Fruit fly (Drosophila melanogaster) whole organism, embryonic: Measurements from ENCODE around the gene trr.

Experiments
- Atf6 ChIP-seq: fragments of 200-800 bp; sonication (Bioruptor generic); IDR thresholded peaks from 2 replicates; pipeline ENCODE4 v1.3.6; 2022; ENCODE audit warnings: missing biosample characterization, missing genetic modification characterization
- CG11247 ChIP-seq: fragments of 200-800 bp; sonication (Bioruptor generic); IDR thresholded peaks from 2 replicates; pipeline ENCODE4 v1.3.6; 2022; ENCODE audit warnings: missing biosample characterization, missing genetic modification characterization
- CG11456 ChIP-seq: fragments of 200-800 bp; sonication (Bioruptor generic); IDR thresholded peaks from 3 replicates; pipeline ENCODE4 v1.3.6; 2022; ENCODE audit warnings: missing biosample characterization, missing genetic modification characterization
- CG11723 ChIP-seq: fragments of 200-800 bp; sonication (Bioruptor generic); optimal IDR thresholded peaks from 2 replicates; lab custom pipeline; 2017; ENCODE audit warnings: missing biosample characterization, mild to moderate bottlenecking, missing genetic modification characterization
- CG12104 ChIP-seq: fragments of 200-800 bp; sonication (Bioruptor generic); optimal IDR thresholded peaks from 3 replicates; lab custom pipeline; 2016; ENCODE audit warnings: missing biosample characterization, missing genetic modification characterization
- CG13296 ChIP-seq: fragments of 200-800 bp; sonication (Bioruptor generic); optimal IDR thresholded peaks from 3 replicates; lab custom pipeline; 2018; ENCODE audit warnings: missing biosample characterization, mild to moderate bottlenecking, missing genetic modification characterization
- CG15011 ChIP-seq: fragments of 200-800 bp; sonication (Bioruptor generic); optimal IDR thresholded peaks from 3 replicates; lab custom pipeline; 2018; ENCODE audit warnings: missing biosample characterization, mild to moderate bottlenecking, missing genetic modification characterization
- CG15696 ChIP-seq: fragments of 200-800 bp; sonication (Bioruptor generic); optimal IDR thresholded peaks from 2 replicates; lab custom pipeline; 2019; ENCODE audit warnings: missing biosample characterization, mild to moderate bottlenecking, missing genetic modification characterization, moderate library complexity
- CG16779 ChIP-seq: fragments of 200-800 bp; sonication (Bioruptor generic); IDR thresholded peaks from 2 replicates; pipeline ENCODE4 v1.3.6; 2022; ENCODE audit warnings: missing biosample characterization, missing genetic modification characterization
- CG17802 ChIP-seq: fragments of 200-800 bp; sonication (Bioruptor generic); optimal IDR thresholded peaks from 2 replicates; lab custom pipeline; 2018; ENCODE audit warnings: missing biosample characterization, mild to moderate bottlenecking, missing genetic modification characterization, moderate library complexity
- CG1792 ChIP-seq: fragments of 200-800 bp; sonication (Bioruptor generic); optimal IDR thresholded peaks from 2 replicates; lab custom pipeline; 2016; ENCODE audit warnings: missing biosample characterization, missing genetic modification characterization
- CG18262 ChIP-seq: fragments of 200-800 bp; optimal IDR thresholded peaks from 3 replicates; lab custom pipeline; 2019; ENCODE audit warnings: missing biosample characterization, mild to moderate bottlenecking, missing genetic modification characterization, moderate library complexity
- CG1832 ChIP-seq: fragments of 200-800 bp; sonication (Bioruptor generic); optimal IDR thresholded peaks from 2 replicates; lab custom pipeline; 2017; ENCODE audit warnings: missing biosample characterization, mild to moderate bottlenecking, missing genetic modification characterization, inconsistent platforms
- CG18764 ChIP-seq: fragments of 200-800 bp; sonication (Bioruptor generic); optimal IDR thresholded peaks from 3 replicates; lab custom pipeline; 2016; ENCODE audit warnings: missing biosample characterization, missing genetic modification characterization
- CG2199 ChIP-seq: fragments of 200-800 bp; sonication (Bioruptor generic); IDR thresholded peaks from 3 replicates; pipeline ENCODE4 v1.3.6; 2022; ENCODE audit warnings: missing biosample characterization, missing genetic modification characterization
- CG3065 ChIP-seq: fragments of 200-800 bp; sonication (Bioruptor generic); optimal IDR thresholded peaks from 2 replicates; lab custom pipeline; 2016; ENCODE audit warnings: missing biosample characterization, missing genetic modification characterization
- CG31224 ChIP-seq: fragments of 200-800 bp; sonication (Bioruptor generic); IDR thresholded peaks from 2 replicates; pipeline ENCODE4 v1.3.6; 2022; ENCODE audit warnings: missing biosample characterization, missing genetic modification characterization
- CG4360 ChIP-seq: fragments of 200-800 bp; sonication (Bioruptor generic); IDR thresholded peaks from 2 replicates; pipeline ENCODE4 v1.3.6; 2022; ENCODE audit warnings: missing biosample characterization, missing genetic modification characterization
- CG4707 ChIP-seq: fragments of 200-800 bp; sonication (Bioruptor generic); optimal IDR thresholded peaks from 2 replicates; lab custom pipeline; 2018; ENCODE audit warnings: missing biosample characterization, mild to moderate bottlenecking, missing genetic modification characterization, moderate library complexity
- CG6175 ChIP-seq: fragments of 200-800 bp; sonication (Bioruptor generic); IDR thresholded peaks from 3 replicates; pipeline ENCODE4 v1.3.6; 2022; ENCODE audit warnings: missing biosample characterization, missing genetic modification characterization
- CG6654 ChIP-seq: fragments of 200-800 bp; sonication (Bioruptor generic); optimal IDR thresholded peaks from 2 replicates; lab custom pipeline; 2017; ENCODE audit warnings: missing biosample characterization, mild to moderate bottlenecking, missing genetic modification characterization
- CG6683 ChIP-seq: fragments of 200-800 bp; sonication (Bioruptor generic); optimal IDR thresholded peaks from 2 replicates; lab custom pipeline; 2017; ENCODE audit warnings: missing biosample characterization, mild to moderate bottlenecking, missing genetic modification characterization, missing genetic modification reagents
- CG7556 ChIP-seq: fragments of 200-800 bp; sonication (Bioruptor generic); optimal IDR thresholded peaks from 2 replicates; lab custom pipeline; 2017; ENCODE audit warnings: missing biosample characterization, mild to moderate bottlenecking, missing genetic modification characterization
- CG7786 ChIP-seq: fragments of 200-800 bp; sonication (Bioruptor generic); optimal IDR thresholded peaks from 2 replicates; lab custom pipeline; 2016; ENCODE audit warnings: missing biosample characterization, missing genetic modification characterization
- CG8089 ChIP-seq: fragments of 200-800 bp; sonication (Bioruptor generic); optimal IDR thresholded peaks from 3 replicates; lab custom pipeline; 2016; ENCODE audit warnings: missing biosample characterization, missing genetic modification characterization
- CG8765 ChIP-seq: fragments of 200-800 bp; sonication (Bioruptor generic); IDR thresholded peaks from 2 replicates; pipeline ENCODE4 v1.3.6; 2022; ENCODE audit warnings: missing biosample characterization, missing genetic modification characterization
- CHES-1-like ChIP-seq: fragments of 200-800 bp; sonication (Bioruptor generic); optimal IDR thresholded peaks from 2 replicates; lab custom pipeline; 2016; ENCODE audit warnings: missing biosample characterization, missing genetic modification characterization
- Camta ChIP-seq: fragments of 200-800 bp; sonication (Bioruptor generic); optimal IDR thresholded peaks from 2 replicates; lab custom pipeline; 2016; ENCODE audit warnings: missing biosample characterization, missing genetic modification characterization
- Dip3 ChIP-seq: fragments of 200-800 bp; sonication (Bioruptor generic); optimal IDR thresholded peaks from 3 replicates; lab custom pipeline; 2016; ENCODE audit warnings: missing biosample characterization, missing genetic modification characterization
- Ets97D ChIP-seq: fragments of 200-800 bp; sonication (Bioruptor generic); optimal IDR thresholded peaks from 3 replicates; lab custom pipeline; 2016; ENCODE audit warnings: missing biosample characterization, missing genetic modification characterization
- Gug ChIP-seq: fragments of 200-800 bp; sonication (Bioruptor generic); IDR thresholded peaks from 4 replicates; pipeline ENCODE4 v1.3.6; 2022; ENCODE audit warnings: missing biosample characterization, missing genetic modification characterization
- HLH4C ChIP-seq: fragments of 200-800 bp; sonication (Bioruptor generic); IDR thresholded peaks from 3 replicates; pipeline ENCODE4 v1.3.6; 2022; ENCODE audit warnings: missing biosample characterization, missing genetic modification characterization; ENCODE audit not compliant: partially characterized antibody
- Mrtf ChIP-seq: fragments of 200-800 bp; sonication (Bioruptor generic); IDR thresholded peaks from 3 replicates; pipeline ENCODE4 v1.3.6; 2022; ENCODE audit warnings: missing biosample characterization, missing genetic modification characterization
- Nf-YB ChIP-seq: fragments of 200-800 bp; sonication (Bioruptor generic); optimal IDR thresholded peaks from 3 replicates; lab custom pipeline; 2019; ENCODE audit warnings: missing biosample characterization, mild to moderate bottlenecking, missing genetic modification characterization, moderate library complexity
- NfI ChIP-seq: fragments of 200-800 bp; sonication (Bioruptor generic); optimal IDR thresholded peaks from 3 replicates; lab custom pipeline; 2018; ENCODE audit warnings: missing biosample characterization, mild to moderate bottlenecking, missing genetic modification characterization, moderate library complexity
- Side ChIP-seq: fragments of 200-800 bp; sonication (Bioruptor generic); optimal IDR thresholded peaks from 2 replicates; lab custom pipeline; 2016; ENCODE audit warnings: missing biosample characterization, missing genetic modification characterization
- Sox102F ChIP-seq: fragments of 200-800 bp; sonication (Bioruptor generic); optimal IDR thresholded peaks from 2 replicates; lab custom pipeline; 2018; ENCODE audit warnings: missing biosample characterization, mild to moderate bottlenecking, missing genetic modification characterization, moderate library complexity
- Tbp ChIP-seq: fragments of >200 bp; optimal IDR thresholded peaks from 2 replicates; lab custom pipeline; 2018; ENCODE audit warnings: missing biosample characterization, missing genetic modification characterization
- abd-A ChIP-seq: fragments of 200-800 bp; sonication (Bioruptor generic); optimal IDR thresholded peaks from 3 replicates; lab custom pipeline; 2019; ENCODE audit warnings: missing biosample characterization, mild to moderate bottlenecking, missing genetic modification characterization, moderate library complexity
- az2 ChIP-seq: fragments of 200-800 bp; sonication (Bioruptor generic); optimal IDR thresholded peaks from 3 replicates; lab custom pipeline; 2016; ENCODE audit warnings: missing biosample characterization, missing genetic modification characterization
- bbx ChIP-seq: fragments of 200-800 bp; sonication (Bioruptor generic); IDR thresholded peaks from 2 replicates; pipeline ENCODE4 v1.3.6; 2022; ENCODE audit warnings: missing biosample characterization, missing genetic modification characterization; ENCODE audit not compliant: partially characterized antibody
- bsh ChIP-seq, 2 experiments: fragments of 200-800 bp; sonication (Bioruptor generic); optimal IDR thresholded peaks; 2 replicates each; lab custom pipeline; 2017 to 2018; ENCODE audit warnings: mild to moderate bottlenecking in 2 of 2, missing biosample characterization in 2 of 2, missing genetic modification characterization in 2 of 2, moderate library complexity in 1 of 2
- crc ChIP-seq: fragments of 200-800 bp; sonication (Bioruptor generic); optimal IDR thresholded peaks from 2 replicates; lab custom pipeline; 2016; ENCODE audit warnings: missing biosample characterization, missing genetic modification characterization
- gce ChIP-seq: fragments of 200-800 bp; sonication (Bioruptor generic); IDR thresholded peaks from 3 replicates; pipeline ENCODE4 v1.3.6; 2022; ENCODE audit warnings: missing biosample characterization, missing genetic modification characterization
- ind ChIP-seq: fragments of 200-800 bp; sonication (Bioruptor generic); optimal IDR thresholded peaks from 3 replicates; lab custom pipeline; 2016; ENCODE audit warnings: missing biosample characterization, missing genetic modification characterization
- kni ChIP-seq: fragments of 200-800 bp; sonication (Bioruptor generic); optimal IDR thresholded peaks from 3 replicates; lab custom pipeline; 2017; ENCODE audit warnings: mild to moderate bottlenecking, missing biosample characterization, missing genetic modification reagents, missing genetic modification characterization
- org-1 ChIP-seq: fragments of 200-800 bp; sonication (Bioruptor generic); optimal IDR thresholded peaks from 2 replicates; lab custom pipeline; 2017; ENCODE audit warnings: missing biosample characterization, missing genetic modification characterization
- tna ChIP-seq: fragments of 200-800 bp; sonication (Bioruptor generic); IDR thresholded peaks from 2 replicates; pipeline ENCODE4 v1.3.6; 2022; ENCODE audit warnings: missing biosample characterization, missing genetic modification characterization; ENCODE audit not compliant: partially characterized antibody
- ttk ChIP-seq: fragments of 200-800 bp; sonication (Bioruptor generic); IDR thresholded peaks from 2 replicates; pipeline ENCODE4 v2.1.2; 2022; ENCODE audit warnings: missing biosample characterization, missing genetic modification characterization
- zen ChIP-seq: fragments of 200-800 bp; sonication (Bioruptor generic); optimal IDR thresholded peaks from 3 replicates; lab custom pipeline; 2018; ENCODE audit warnings: missing biosample characterization, mild to moderate bottlenecking, missing genetic modification characterization, moderate library complexity
- zfh2 ChIP-seq: fragments of 200-800 bp; sonication (Bioruptor generic); optimal IDR thresholded peaks from 2 replicates; lab custom pipeline; 2016; ENCODE audit warnings: missing biosample characterization, missing genetic modification characterization

trr gene

DNA sequence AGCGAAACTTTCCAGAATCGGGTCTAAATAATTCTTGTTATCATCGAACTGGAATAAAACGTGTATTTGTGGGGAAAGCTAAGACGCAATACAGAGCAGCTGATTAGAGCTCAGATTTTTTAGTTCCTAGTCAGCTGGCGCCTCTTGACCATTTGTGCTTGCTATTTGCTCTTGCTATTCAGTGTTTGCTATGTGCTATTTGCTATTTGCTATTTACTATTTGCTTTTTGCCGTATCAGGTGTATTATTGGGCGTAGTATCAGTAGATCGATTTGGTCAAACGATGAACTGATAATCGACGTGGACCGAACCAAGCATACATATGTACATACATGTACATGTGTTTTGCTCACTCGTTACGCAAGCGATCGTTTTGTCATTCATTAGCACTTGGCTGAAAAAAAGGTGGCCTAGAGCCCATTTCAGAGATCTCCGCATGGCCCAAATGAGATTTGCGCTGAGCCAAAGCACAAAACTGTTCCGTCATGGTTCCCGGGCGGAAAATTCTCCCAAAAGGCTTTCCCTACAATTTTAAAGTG lies 44.3 kb downstream of the trr start (continued):
- TF ChIP-seq NfI (GFP tag; lab: Kevin White, UChicago) = peak; percentile 17
- TF ChIP-seq crc = no peak
- no peak for TF ChIP-seq CG6654 (GFP tag; lab: Kevin White, UChicago)
- no peak for TF ChIP-seq CG1832 (GFP tag; lab: Kevin White, UChicago)
- TF ChIP-seq CG1792 = peak; percentile 87
- no peak for TF ChIP-seq kni (GFP tag; lab: Kevin White, UChicago)
- peak; percentile 57 for TF ChIP-seq CHES-1-like (GFP tag; lab: Kevin White, UChicago)
- peak; percentile 38 for TF ChIP-seq CG7556 (GFP tag; lab: Kevin White, UChicago)
- peak; percentile 42 for TF ChIP-seq CG18764
- no peak for TF ChIP-seq CG17802 (tag; lab: Kevin White, UChicago)
- no peak for TF ChIP-seq Tbp (GFP tag; lab: Kevin White, UChicago)
- TF ChIP-seq CG15011 (GFP tag; lab: Kevin White, UChicago) = peak; percentile 7
- no peak for TF ChIP-seq Ets97D (GFP tag; lab: Kevin White, UChicago)
- no peak for TF ChIP-seq CG11723 (GFP tag; lab: Kevin White, UChicago)
- TF ChIP-seq CG6175 = peak; percentile 61; the same call in 1 of the 3 replicates
- peak; percentile 38 for TF ChIP-seq Sox102F (GFP tag; lab: Kevin White, UChicago)
- TF ChIP-seq zfh2 (GFP tag; lab: Kevin White, UChicago) = peak; percentile 12
- TF ChIP-seq CG11456 (GFP tag; lab: Robert Waterston, UW) = peak; percentile 59; the same call in 1 of the 3 replicates
- peak; percentile 41; the same call in 1 of the 2 replicates for TF ChIP-seq Atf6 (GFP tag; lab: Robert Waterston, UW)
- no peak for TF ChIP-seq gce
- peak; percentile 44 for TF ChIP-seq Side
- no peak for TF ChIP-seq CG3065 (GFP tag; lab: Kevin White, UChicago)
- no peak for TF ChIP-seq HLH4C
- no peak for TF ChIP-seq ind (GFP tag; lab: Kevin White, UChicago)
- peak; percentile 60 for TF ChIP-seq org-1 (GFP tag; lab: Kevin White, UChicago)
- TF ChIP-seq CG15696 = no peak
- peak; percentile 1 for TF ChIP-seq CG4707 (GFP tag; lab: Kevin White, UChicago)
- no peak for TF ChIP-seq Mrtf (GFP tag; lab: Robert Waterston, UW)
- peak; percentile 65 for TF ChIP-seq CG13296 (GFP tag; lab: Kevin White, UChicago)
- TF ChIP-seq bbx (GFP tag; lab: Robert Waterston, UW) = no peak
- peak in 1 of 2 experiments; percentile 52 for TF ChIP-seq bsh (GFP tag; optimal IDR thresholded peaks at IDR 0.05; lab: Kevin White, UChicago)
- TF ChIP-seq CG6683 (GFP tag; lab: Kevin White, UChicago) = no peak
- TF ChIP-seq abd-A (tag; lab: Kevin White, UChicago) = no peak
- 0 out of 2 replicates have a peak, but pooled peaks have one; percentile 39 for TF ChIP-seq CG31224
- no peak for TF ChIP-seq Gug (GFP tag; lab: Robert Waterston, UW)
- TF ChIP-seq CG8765 = no peak
- TF ChIP-seq CG11247 = 0 out of 2 replicates have a peak, but pooled peaks have one; percentile 52
- no peak for TF ChIP-seq az2 (GFP tag; lab: Kevin White, UChicago)
- peak; percentile 40 for TF ChIP-seq Camta (GFP tag; lab: Kevin White, UChicago)
- no peak for TF ChIP-seq zen (tag; lab: Kevin White, UChicago)
- peak; percentile 61 for TF ChIP-seq CG8089 (GFP tag; lab: Kevin White, UChicago)
- peak; percentile 11 for TF ChIP-seq CG18262 (tag; lab: Kevin White, UChicago)
- TF ChIP-seq CG7786 (GFP tag; lab: Kevin White, UChicago) = peak; percentile 59
- no peak for TF ChIP-seq Dip3
- TF ChIP-seq CG4360 (GFP tag; lab: Robert Waterston, UW) = no peak
- TF ChIP-seq ttk = no peak
- TF ChIP-seq Nf-YB (GFP tag; lab: Kevin White, UChicago) = no peak
- no peak for TF ChIP-seq CG12104 (GFP tag; lab: Kevin White, UChicago)
- no peak for TF ChIP-seq CG2199 (GFP tag; lab: Robert Waterston, UW)
- 0 out of 2 replicates have a peak, but pooled peaks have one; percentile 37 for TF ChIP-seq CG16779 (GFP tag; lab: Robert Waterston, UW)
- TF ChIP-seq tna (GFP tag; lab: Robert Waterston, UW) = no peak
